Fruit fly (Drosophila melanogaster) whole organism, embryonic: ENCODE measurements around the gene Capr.

Source experiments
- Atf3 ChIP-seq: fragments of 200-800 bp; sonication (Bioruptor generic); optimal IDR thresholded peaks from 3 replicates; lab custom pipeline; 2016; ENCODE audit warnings: missing biosample characterization, missing genetic modification characterization
- CG10209 ChIP-seq: fragments of 200-800 bp; sonication (Bioruptor generic); optimal IDR thresholded peaks from 3 replicates; lab custom pipeline; 2017; ENCODE audit warnings: missing biosample characterization, mild to moderate bottlenecking, missing genetic modification characterization, missing genetic modification reagents
- CG10267 ChIP-seq: fragments of 200-800 bp; sonication (Bioruptor generic); optimal IDR thresholded peaks from 2 replicates; lab custom pipeline; 2018; ENCODE audit warnings: missing biosample characterization, mild to moderate bottlenecking, missing genetic modification characterization, moderate library complexity
- CG11085 ChIP-seq: fragments of 200-800 bp; sonication (Bioruptor generic); IDR thresholded peaks from 2 replicates; pipeline ENCODE4 v1.3.6; 2022; ENCODE audit warnings: missing biosample characterization, missing genetic modification characterization
- CG12071 ChIP-seq: fragments of 200-800 bp; sonication (Bioruptor generic); optimal IDR thresholded peaks from 3 replicates; lab custom pipeline; 2018; ENCODE audit warnings: missing biosample characterization, mild to moderate bottlenecking, missing genetic modification characterization
- CG14050 ChIP-seq: fragments of 200-800 bp; sonication (Bioruptor generic); IDR thresholded peaks from 3 replicates; pipeline ENCODE4 v1.3.6; 2022; ENCODE audit warnings: missing biosample characterization, missing genetic modification characterization
- CG15011 ChIP-seq: fragments of 200-800 bp; sonication (Bioruptor generic); optimal IDR thresholded peaks from 3 replicates; lab custom pipeline; 2018; ENCODE audit warnings: missing biosample characterization, mild to moderate bottlenecking, missing genetic modification characterization
- CG15073 ChIP-seq: fragments of 200-800 bp; sonication (Bioruptor generic); optimal IDR thresholded peaks from 2 replicates; lab custom pipeline; 2016; ENCODE audit warnings: missing biosample characterization, missing genetic modification characterization
- CG1529 ChIP-seq: fragments of 200-800 bp; sonication (Bioruptor generic); optimal IDR thresholded peaks from 3 replicates; lab custom pipeline; 2018; ENCODE audit warnings: missing biosample characterization, missing genetic modification characterization
- CG15601 ChIP-seq: fragments of 200-800 bp; sonication (Bioruptor generic); optimal IDR thresholded peaks from 3 replicates; lab custom pipeline; 2019; ENCODE audit warnings: missing biosample characterization, mild to moderate bottlenecking, missing genetic modification characterization, moderate library complexity
- CG16813 ChIP-seq: fragments of 200-800 bp; sonication (Bioruptor generic); IDR thresholded peaks from 3 replicates; pipeline ENCODE4 v1.3.6; 2022; ENCODE audit warnings: missing biosample characterization, missing genetic modification characterization; ENCODE audit not compliant: partially characterized antibody
- CG18599 ChIP-seq: fragments of 200-800 bp; sonication (Bioruptor generic); optimal IDR thresholded peaks from 3 replicates; lab custom pipeline; 2017; ENCODE audit warnings: missing biosample characterization, missing genetic modification characterization, mild to moderate bottlenecking, moderate library complexity, missing genetic modification reagents
- CG2116 ChIP-seq: fragments of 200-800 bp; sonication (Bioruptor generic); optimal IDR thresholded peaks from 3 replicates; lab custom pipeline; 2018; ENCODE audit warnings: missing biosample characterization, mild to moderate bottlenecking, missing genetic modification characterization
- CG2678 ChIP-seq: fragments of 200-800 bp; sonication (Bioruptor generic); optimal IDR thresholded peaks from 3 replicates; lab custom pipeline; 2019; ENCODE audit warnings: missing biosample characterization, mild to moderate bottlenecking, missing genetic modification characterization, moderate library complexity
- CG31365 ChIP-seq: fragments of 200-800 bp; sonication (Bioruptor generic); optimal IDR thresholded peaks from 2 replicates; lab custom pipeline; 2018; ENCODE audit warnings: missing biosample characterization, mild to moderate bottlenecking, missing genetic modification characterization
- CG4424 ChIP-seq: fragments of 200-800 bp; sonication (Bioruptor generic); optimal IDR thresholded peaks from 3 replicates; lab custom pipeline; 2016; ENCODE audit warnings: missing biosample characterization, missing genetic modification characterization
- CG6175 ChIP-seq: fragments of 200-800 bp; sonication (Bioruptor generic); IDR thresholded peaks from 3 replicates; pipeline ENCODE4 v1.3.6; 2022; ENCODE audit warnings: missing biosample characterization, missing genetic modification characterization
- CG6654 ChIP-seq: fragments of 200-800 bp; sonication (Bioruptor generic); optimal IDR thresholded peaks from 2 replicates; lab custom pipeline; 2017; ENCODE audit warnings: missing biosample characterization, mild to moderate bottlenecking, missing genetic modification characterization
- CG7271 ChIP-seq: fragments of 200-800 bp; sonication (Bioruptor generic); optimal IDR thresholded peaks from 2 replicates; lab custom pipeline; 2018; ENCODE audit warnings: missing biosample characterization, mild to moderate bottlenecking, missing genetic modification characterization, moderate library complexity
- CG7928 ChIP-seq: fragments of 200-800 bp; sonication (Bioruptor generic); optimal IDR thresholded peaks from 2 replicates; lab custom pipeline; 2017; ENCODE audit warnings: missing biosample characterization, mild to moderate bottlenecking, missing genetic modification characterization
- CG7987 ChIP-seq: fragments of 200-800 bp; sonication (Bioruptor generic); optimal IDR thresholded peaks from 2 replicates; lab custom pipeline; 2018; ENCODE audit warnings: missing biosample characterization, mild to moderate bottlenecking, missing genetic modification characterization, moderate library complexity
- CG8478 ChIP-seq: fragments of >200 bp; optimal IDR thresholded peaks from 2 replicates; lab custom pipeline; 2018
- CG9932 ChIP-seq: fragments of 200-800 bp; sonication (Bioruptor generic); IDR thresholded peaks from 2 replicates; pipeline ENCODE4 v1.3.6; 2022; ENCODE audit warnings: missing biosample characterization, missing genetic modification characterization
- CkIIα-i1 ChIP-seq: fragments of 200-800 bp; sonication (Bioruptor generic); IDR thresholded peaks from 2 replicates; pipeline ENCODE4 v1.3.6; 2022; ENCODE audit warnings: missing biosample characterization, missing genetic modification characterization
- Dad ChIP-seq: fragments of 200-800 bp; sonication (Bioruptor generic); optimal IDR thresholded peaks from 3 replicates; lab custom pipeline; 2016; ENCODE audit warnings: missing biosample characterization, missing genetic modification characterization
- Hand ChIP-seq: fragments of 200-800 bp; sonication (Bioruptor generic); optimal IDR thresholded peaks from 2 replicates; lab custom pipeline; 2017; ENCODE audit warnings: mild to moderate bottlenecking, missing biosample characterization, missing genetic modification reagents, missing genetic modification characterization
- HmgD ChIP-seq: fragments of 200-800 bp; sonication (Bioruptor generic); optimal IDR thresholded peaks from 3 replicates; lab custom pipeline; 2016; ENCODE audit warnings: missing biosample characterization, missing genetic modification characterization
- MBD-R2 ChIP-seq: fragments of 200-800 bp; sonication (Bioruptor generic); IDR thresholded peaks from 2 replicates; pipeline ENCODE4 v1.3.6; 2022; ENCODE audit warnings: missing biosample characterization, missing genetic modification characterization
- Mrtf ChIP-seq: fragments of 200-800 bp; sonication (Bioruptor generic); IDR thresholded peaks from 3 replicates; pipeline ENCODE4 v1.3.6; 2022; ENCODE audit warnings: missing biosample characterization, missing genetic modification characterization
- Nf-YC ChIP-seq: fragments of 200-800 bp; optimal IDR thresholded peaks from 3 replicates; lab custom pipeline; 2019; ENCODE audit warnings: missing biosample characterization, mild to moderate bottlenecking, missing genetic modification characterization, moderate library complexity
- Oaz ChIP-seq: fragments of 200-800 bp; sonication (Bioruptor generic); IDR thresholded peaks from 2 replicates; pipeline ENCODE4 v1.3.6; 2022; ENCODE audit warnings: missing biosample characterization, missing genetic modification characterization
- Rfx ChIP-seq: fragments of 200-800 bp; sonication (Bioruptor generic); IDR thresholded peaks from 2 replicates; pipeline ENCODE4 v1.3.6; 2022; ENCODE audit warnings: missing biosample characterization, missing genetic modification characterization
- Sry-δ ChIP-seq: fragments of 200-800 bp; sonication (Bioruptor generic); optimal IDR thresholded peaks from 2 replicates; lab custom pipeline; 2016; ENCODE audit warnings: missing biosample characterization, missing genetic modification characterization
- Vsx1 ChIP-seq: fragments of 200-800 bp; sonication (Bioruptor generic); optimal IDR thresholded peaks from 2 replicates; lab custom pipeline; 2017; ENCODE audit warnings: missing biosample characterization, mild to moderate bottlenecking, missing genetic modification characterization, missing genetic modification reagents
- bigmax ChIP-seq: fragments of 200-800 bp; sonication (Bioruptor generic); optimal IDR thresholded peaks from 2 replicates; lab custom pipeline; 2018; ENCODE audit warnings: missing biosample characterization, mild to moderate bottlenecking, missing genetic modification characterization
- cato ChIP-seq: fragments of 200-800 bp; sonication (Bioruptor generic); optimal IDR thresholded peaks from 2 replicates; lab custom pipeline; 2016; ENCODE audit warnings: missing biosample characterization, missing genetic modification characterization, borderline replicate concordance
- cg ChIP-seq: fragments of 200-800 bp; sonication (Bioruptor generic); optimal IDR thresholded peaks from 3 replicates; lab custom pipeline; 2019; ENCODE audit warnings: missing biosample characterization, mild to moderate bottlenecking, missing genetic modification characterization, moderate library complexity
- croc ChIP-seq: fragments of 200-800 bp; sonication (Bioruptor generic); conservative IDR thresholded peaks from 3 replicates; pipeline ENCODE4 v1.3.6; 2022; ENCODE audit warnings: missing biosample characterization, missing genetic modification characterization
- dysf ChIP-seq: fragments of 200-800 bp; sonication (Bioruptor generic); IDR thresholded peaks from 3 replicates; pipeline ENCODE4 v1.3.6; 2022; ENCODE audit warnings: missing biosample characterization, missing genetic modification characterization
- fd96Cb ChIP-seq: fragments of 200-800 bp; sonication (Bioruptor generic); optimal IDR thresholded peaks from 2 replicates; lab custom pipeline; 2018; ENCODE audit warnings: missing biosample characterization, mild to moderate bottlenecking, missing genetic modification characterization, moderate library complexity
- gce ChIP-seq: fragments of 200-800 bp; sonication (Bioruptor generic); IDR thresholded peaks from 3 replicates; pipeline ENCODE4 v1.3.6; 2022; ENCODE audit warnings: missing biosample characterization, missing genetic modification characterization
- h ChIP-seq: fragments of >200 bp; optimal IDR thresholded peaks from 2 replicates; lab custom pipeline; 2017
- jing ChIP-seq: fragments of 200-800 bp; sonication (Bioruptor generic); optimal IDR thresholded peaks from 2 replicates; lab custom pipeline; 2018; ENCODE audit warnings: missing biosample characterization, mild to moderate bottlenecking, missing genetic modification characterization
- nmo ChIP-seq: fragments of 200-800 bp; sonication (Bioruptor generic); optimal IDR thresholded peaks from 2 replicates; lab custom pipeline; 2018; ENCODE audit warnings: missing biosample characterization, mild to moderate bottlenecking, missing genetic modification characterization, moderate library complexity
- pan ChIP-seq, 4 experiments: fragments of >200 bp in 3 of 4; fragments of 200-800 bp in 1 of 4; sonication (Bioruptor generic) in 1 of 4; optimal IDR thresholded peaks in 3 of 4; IDR thresholded peaks in 1 of 4; 2 replicates each; pipeline versions ENCODE4 v1.3.6 to Lab custom; 2017 to 2022; ENCODE audit warnings: missing biosample characterization in 2 of 4, missing genetic modification characterization in 2 of 4, mixed read lengths in 1 of 4
- rib ChIP-seq: fragments of 200-800 bp; sonication (Bioruptor generic); IDR thresholded peaks from 2 replicates; pipeline ENCODE4 v1.3.6; 2022; ENCODE audit warnings: missing biosample characterization, missing genetic modification characterization
- trh ChIP-seq: fragments of 200-800 bp; sonication (Bioruptor generic); optimal IDR thresholded peaks from 2 replicates; lab custom pipeline; 2016; ENCODE audit warnings: missing biosample characterization, missing genetic modification characterization
- tup ChIP-seq: fragments of 200-800 bp; sonication (Bioruptor generic); optimal IDR thresholded peaks from 2 replicates; lab custom pipeline; 2016; ENCODE audit warnings: missing biosample characterization, mild to moderate bottlenecking, missing genetic modification characterization, moderate library complexity
- wdn ChIP-seq: fragments of 200-800 bp; sonication (Bioruptor generic); IDR thresholded peaks from 2 replicates; pipeline ENCODE4 v1.3.6; 2022; ENCODE audit warnings: missing biosample characterization, missing genetic modification characterization

Gene Capr

DNA sequence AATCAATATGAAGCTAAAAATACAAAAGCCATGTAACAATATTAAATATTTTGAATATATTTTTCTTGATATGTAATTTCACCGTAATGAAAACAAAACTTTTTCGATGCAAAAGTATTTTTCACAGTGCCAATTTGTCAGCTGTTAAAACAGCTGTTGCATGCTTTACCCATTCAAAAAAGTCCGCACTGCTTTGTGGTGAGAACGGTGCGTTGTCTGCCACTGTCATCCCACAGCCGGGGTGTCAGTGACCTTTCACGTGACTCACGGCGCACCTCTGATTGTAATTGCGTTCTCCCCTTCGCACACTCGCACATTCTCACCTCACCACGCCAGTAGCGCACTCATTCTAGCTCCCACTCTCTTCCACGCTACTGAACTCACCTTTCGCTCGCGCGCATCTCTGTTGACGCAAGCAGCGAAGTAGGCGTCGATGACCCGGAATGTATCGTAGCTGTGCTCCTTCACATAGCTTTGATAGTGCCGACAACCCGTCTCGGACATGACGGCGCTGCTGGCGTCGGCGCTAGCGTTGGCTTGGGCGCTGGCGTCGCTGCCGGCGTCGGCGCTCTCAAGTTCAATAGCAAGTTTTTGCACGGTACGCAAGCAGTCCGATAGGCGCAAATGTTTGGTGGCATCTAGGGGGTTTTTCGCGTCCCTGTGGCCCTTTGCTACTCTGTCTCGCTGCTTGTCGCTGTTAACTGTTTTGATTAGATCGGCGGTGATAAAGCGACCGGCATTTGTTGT, 52.0 kb downstream of the Capr start (continued):
- TF ChIP-seq CG15601 = peak; percentile 32
- TF ChIP-seq CG18599 (GFP tag; lab: Kevin White, UChicago) = peak; percentile 64
- TF ChIP-seq CG9932 (GFP tag; lab: Robert Waterston, UW) = peak; percentile 89
- 0 out of 3 replicates have a peak, but pooled peaks have one; percentile 14 for TF ChIP-seq CG6175 (GFP tag; lab: Robert Waterston, UW)
- peak; percentile 72 for TF ChIP-seq CG16813
- TF ChIP-seq pan (optimal IDR thresholded peaks at IDR 0.05; lab: Kevin White, UChicago) = peak in 1 of 2 experiments; percentile 47
- peak in 1 of 2 experiments; percentile 46 for TF ChIP-seq pan (GFP tag; optimal IDR thresholded peaks at IDR 0.05 in 1 of 2, IDR thresholded peaks at IDR 0.05 in 1 of 2)
- TF ChIP-seq CG14050 = no peak
- TF ChIP-seq Oaz (GFP tag; lab: Robert Waterston, UW) = no peak
- TF ChIP-seq rib (GFP tag; lab: Robert Waterston, UW) = 0 out of 2 replicates have a peak, but pooled peaks have one; percentile 41
- TF ChIP-seq gce (GFP tag; lab: Robert Waterston, UW) = no peak
- peak; percentile 30; the same call in 1 of the 2 replicates for TF ChIP-seq MBD-R2
- TF ChIP-seq jing (GFP tag; lab: Kevin White, UChicago) = no peak
- no peak for TF ChIP-seq CG7271
- TF ChIP-seq Dad (GFP tag; lab: Kevin White, UChicago) = peak; percentile 6
- no peak for TF ChIP-seq cg (GFP tag; lab: Kevin White, UChicago)
- peak; percentile 33 for TF ChIP-seq fd96Cb (tag; lab: Kevin White, UChicago)
- peak; percentile 70 for TF ChIP-seq Rfx (GFP tag; lab: Robert Waterston, UW)
- no peak for TF ChIP-seq CG11085 (GFP tag; lab: Robert Waterston, UW)
- peak; percentile 95 for TF ChIP-seq CG31365
- TF ChIP-seq Nf-YC (tag; lab: Kevin White, UChicago) = no peak
- no peak for TF ChIP-seq CG15011 (GFP tag; lab: Kevin White, UChicago)
- no peak for TF ChIP-seq CG2678 (tag; lab: Kevin White, UChicago)
- TF ChIP-seq croc (GFP tag; lab: Robert Waterston, UW) = no peak
- TF ChIP-seq bigmax (GFP tag; lab: Kevin White, UChicago) = no peak
- TF ChIP-seq Sry-δ (GFP tag; lab: Kevin White, UChicago) = peak; percentile 46
- TF ChIP-seq CkIIα-i1 = no peak
- TF ChIP-seq nmo (GFP tag; lab: Kevin White, UChicago) = peak; percentile 42
- peak; percentile 28 for TF ChIP-seq CG4424
- no peak for TF ChIP-seq CG2116
- TF ChIP-seq Vsx1 = no peak
- TF ChIP-seq h (lab: Kevin White, UChicago) = no peak
- peak; percentile 62 for TF ChIP-seq wdn (GFP tag; lab: Robert Waterston, UW)
- TF ChIP-seq CG6654 = no peak
- TF ChIP-seq Atf3 (GFP tag; lab: Kevin White, UChicago) = peak; percentile 55
- no peak for TF ChIP-seq CG8478
- TF ChIP-seq dysf (GFP tag; lab: Robert Waterston, UW) = peak; percentile 53; the same call in 1 of the 3 replicates
- TF ChIP-seq CG7928 (GFP tag; lab: Kevin White, UChicago) = no peak
- TF ChIP-seq CG10209 (GFP tag; lab: Kevin White, UChicago) = peak; percentile 38
- no peak for TF ChIP-seq CG15073 (GFP tag; lab: Kevin White, UChicago)
- TF ChIP-seq CG10267 = peak; percentile 36
- no peak for TF ChIP-seq trh (GFP tag; lab: Kevin White, UChicago)
- no peak for TF ChIP-seq CG1529
- TF ChIP-seq Hand (GFP tag; lab: Kevin White, UChicago) = no peak
- no peak for TF ChIP-seq HmgD (GFP tag; lab: Kevin White, UChicago)
- TF ChIP-seq Mrtf (GFP tag; lab: Robert Waterston, UW) = no peak
- no peak for TF ChIP-seq cato (GFP tag; lab: Kevin White, UChicago)
- TF ChIP-seq tup (GFP tag; lab: Kevin White, UChicago) = peak; percentile 16
- peak; percentile 67 for TF ChIP-seq CG12071 (GFP tag; lab: Kevin White, UChicago)
- TF ChIP-seq CG7987 (GFP tag; lab: Kevin White, UChicago) = no peak
